Fruit fly (Drosophila melanogaster) whole organism, embryonic: ENCODE measurements around the gene Ppt1.
A peak's percentile ranks its signal among the peaks of the same experiment; 100 is the strongest.

Experiments
- Ada2b ChIP-seq: fragments of 200-800 bp; sonication (Bioruptor generic); IDR thresholded peaks from 2 replicates; pipeline ENCODE4 v1.3.6; 2022; ENCODE audit warnings: missing biosample characterization, missing genetic modification characterization
- Atf-2 ChIP-seq: fragments of 200-800 bp; sonication (Bioruptor generic); optimal IDR thresholded peaks from 2 replicates; lab custom pipeline; 2016; ENCODE audit warnings: missing biosample characterization, missing genetic modification characterization
- Bdp1 ChIP-seq: fragments of 200-800 bp; sonication (Bioruptor generic); optimal IDR thresholded peaks from 3 replicates; lab custom pipeline; 2016; ENCODE audit warnings: missing biosample characterization, missing genetic modification characterization
- CG10979 ChIP-seq: fragments of 200-800 bp; sonication (Bioruptor generic); optimal IDR thresholded peaks from 2 replicates; lab custom pipeline; 2018; ENCODE audit warnings: missing biosample characterization, mild to moderate bottlenecking, missing genetic modification characterization, moderate library complexity
- CG11247 ChIP-seq: fragments of 200-800 bp; sonication (Bioruptor generic); IDR thresholded peaks from 2 replicates; pipeline ENCODE4 v1.3.6; 2022; ENCODE audit warnings: missing biosample characterization, missing genetic modification characterization
- CG12391 ChIP-seq: fragments of 200-800 bp; sonication (Bioruptor generic); optimal IDR thresholded peaks from 3 replicates; lab custom pipeline; 2018; ENCODE audit warnings: missing biosample characterization, mild to moderate bottlenecking, missing genetic modification characterization, moderate library complexity
- CG16813 ChIP-seq: fragments of 200-800 bp; sonication (Bioruptor generic); IDR thresholded peaks from 3 replicates; pipeline ENCODE4 v1.3.6; 2022; ENCODE audit warnings: missing biosample characterization, missing genetic modification characterization; ENCODE audit not compliant: partially characterized antibody
- CG3726 ChIP-seq: fragments of 200-800 bp; sonication (Bioruptor generic); IDR thresholded peaks from 3 replicates; pipeline ENCODE4, ENCODE4 v1.3.6; 2022; ENCODE audit warnings: missing biosample characterization, missing genetic modification characterization
- CG4360 ChIP-seq: fragments of 200-800 bp; sonication (Bioruptor generic); IDR thresholded peaks from 2 replicates; pipeline ENCODE4 v1.3.6; 2022; ENCODE audit warnings: missing biosample characterization, missing genetic modification characterization
- CG4730 ChIP-seq: fragments of 200-800 bp; sonication (Bioruptor generic); IDR thresholded peaks from 2 replicates; pipeline ENCODE4 v1.3.6; 2022; ENCODE audit warnings: missing biosample characterization, missing genetic modification characterization
- CG4820 ChIP-seq: fragments of 200-800 bp; sonication (Bioruptor generic); optimal IDR thresholded peaks from 3 replicates; lab custom pipeline; 2016; ENCODE audit warnings: missing biosample characterization, missing genetic modification characterization
- CG5953 ChIP-seq: fragments of 200-800 bp; sonication (Bioruptor generic); IDR thresholded peaks from 2 replicates; pipeline ENCODE4 v1.3.6; 2022; ENCODE audit warnings: missing biosample characterization, missing genetic modification characterization
- CG6854 ChIP-seq: fragments of 200-800 bp; sonication (Bioruptor generic); optimal IDR thresholded peaks from 3 replicates; lab custom pipeline; 2017; ENCODE audit warnings: missing biosample characterization, mild to moderate bottlenecking, missing genetic modification characterization
- CG7745 ChIP-seq: fragments of 200-800 bp; sonication (Bioruptor generic); optimal IDR thresholded peaks from 2 replicates; lab custom pipeline; 2018; ENCODE audit warnings: missing biosample characterization, mild to moderate bottlenecking, missing genetic modification characterization, moderate library complexity
- CG8388 ChIP-seq: fragments of 200-800 bp; sonication (Bioruptor generic); optimal IDR thresholded peaks from 2 replicates; lab custom pipeline; 2019; ENCODE audit warnings: missing biosample characterization, mild to moderate bottlenecking, missing genetic modification characterization, moderate library complexity
- CG9437 ChIP-seq: fragments of 200-800 bp; sonication (Bioruptor generic); optimal IDR thresholded peaks from 2 replicates; lab custom pipeline; 2018; ENCODE audit warnings: missing biosample characterization, mild to moderate bottlenecking, missing genetic modification characterization
- CG9932 ChIP-seq: fragments of 200-800 bp; sonication (Bioruptor generic); IDR thresholded peaks from 2 replicates; pipeline ENCODE4 v1.3.6; 2022; ENCODE audit warnings: missing biosample characterization, missing genetic modification characterization
- Dbx ChIP-seq: fragments of 200-800 bp; sonication (Bioruptor generic); IDR thresholded peaks from 3 replicates; pipeline ENCODE4 v1.3.6; 2022; ENCODE audit warnings: missing biosample characterization, missing genetic modification characterization
- Deaf1 ChIP-seq: fragments of 200-800 bp; optimal IDR thresholded peaks from 3 replicates; lab custom pipeline; 2019; ENCODE audit warnings: missing biosample characterization, mild to moderate bottlenecking, missing genetic modification characterization, moderate library complexity
- Gsc ChIP-seq: fragments of 200-800 bp; sonication (Bioruptor generic); IDR thresholded peaks from 2 replicates; pipeline ENCODE4 v1.3.6; 2022; ENCODE audit warnings: missing biosample characterization, missing genetic modification characterization
- HmgZ ChIP-seq: fragments of 200-800 bp; sonication (Bioruptor generic); optimal IDR thresholded peaks from 2 replicates; lab custom pipeline; 2018; ENCODE audit warnings: missing biosample characterization, mild to moderate bottlenecking, missing genetic modification characterization
- Jarid2 ChIP-seq: fragments of 200-800 bp; sonication (Bioruptor generic); optimal IDR thresholded peaks from 3 replicates; lab custom pipeline; 2017; ENCODE audit warnings: mild to moderate bottlenecking, missing biosample characterization, missing genetic modification reagents, missing genetic modification characterization
- MBD-R2 ChIP-seq: fragments of 200-800 bp; sonication (Bioruptor generic); IDR thresholded peaks from 2 replicates; pipeline ENCODE4 v1.3.6; 2022; ENCODE audit warnings: missing biosample characterization, missing genetic modification characterization
- Med ChIP-seq: fragments of 200-800 bp; sonication (Bioruptor generic); peaks from one replicate; lab custom pipeline; 2016; ENCODE audit warnings: missing biosample characterization, missing genetic modification characterization, mild to moderate bottlenecking, inconsistent platforms, moderate library complexity
- NFAT ChIP-seq: fragments of 200-800 bp; sonication (Bioruptor generic); IDR thresholded peaks from 2 replicates; pipeline ENCODE4 v1.3.6; 2022; ENCODE audit warnings: missing biosample characterization, missing genetic modification characterization
- Neu2 ChIP-seq: fragments of 200-800 bp; sonication (Bioruptor generic); optimal IDR thresholded peaks from 3 replicates; lab custom pipeline; 2016; ENCODE audit warnings: missing biosample characterization, missing genetic modification characterization, borderline replicate concordance
- Optix ChIP-seq: fragments of 200-800 bp; sonication (Bioruptor generic); IDR thresholded peaks from 3 replicates; pipeline ENCODE4 v1.3.6; 2022; ENCODE audit warnings: missing biosample characterization, missing genetic modification characterization
- ac ChIP-seq: fragments of 200-800 bp; sonication (Bioruptor generic); optimal IDR thresholded peaks from 3 replicates; lab custom pipeline; 2017; ENCODE audit warnings: missing biosample characterization, mild to moderate bottlenecking, missing genetic modification characterization
- cad ChIP-seq: fragments of >200 bp; optimal IDR thresholded peaks from 2 replicates; lab custom pipeline; 2017; ENCODE audit warnings: missing biosample characterization, missing genetic modification characterization
- da ChIP-seq: fragments of 200-800 bp; sonication (Bioruptor generic); optimal IDR thresholded peaks from 2 replicates; lab custom pipeline; 2016; ENCODE audit warnings: missing biosample characterization, missing genetic modification characterization
- dimm ChIP-seq: fragments of 200-800 bp; sonication (Bioruptor generic); IDR thresholded peaks from 2 replicates; pipeline ENCODE4 v1.3.6; 2022; ENCODE audit warnings: missing biosample characterization, missing genetic modification characterization
- dm ChIP-seq: fragments of 200-800 bp; sonication (Bioruptor generic); optimal IDR thresholded peaks from 3 replicates; lab custom pipeline; 2016; ENCODE audit warnings: missing biosample characterization, missing genetic modification characterization
- dmrt11E ChIP-seq: fragments of 200-800 bp; sonication (Bioruptor generic); optimal IDR thresholded peaks from 3 replicates; lab custom pipeline; 2018; ENCODE audit warnings: missing biosample characterization, mild to moderate bottlenecking, missing genetic modification characterization, moderate library complexity
- esg ChIP-seq: fragments of 200-800 bp; sonication (Bioruptor generic); conservative IDR thresholded peaks from 2 replicates; pipeline ENCODE4 v1.3.6; 2022; ENCODE audit warnings: missing biosample characterization, missing genetic modification characterization
- exex ChIP-seq: fragments of 200-800 bp; sonication (Bioruptor generic); optimal IDR thresholded peaks from 4 replicates; lab custom pipeline; 2018; ENCODE audit warnings: missing biosample characterization, mild to moderate bottlenecking, missing genetic modification characterization, moderate library complexity
- fd102C ChIP-seq: fragments of 200-800 bp; sonication (Bioruptor generic); optimal IDR thresholded peaks from 2 replicates; lab custom pipeline; 2018; ENCODE audit warnings: missing biosample characterization, mild to moderate bottlenecking, missing genetic modification characterization, moderate library complexity
- gem ChIP-seq: fragments of 200-800 bp; sonication (Bioruptor generic); optimal IDR thresholded peaks from 2 replicates; lab custom pipeline; 2019; ENCODE audit warnings: missing biosample characterization, mild to moderate bottlenecking, missing genetic modification characterization, moderate library complexity
- hb ChIP-seq: fragments of 200-800 bp; sonication (Bioruptor generic); IDR thresholded peaks from 3 replicates; pipeline ENCODE4 v1.3.6; 2022; ENCODE audit warnings: missing biosample characterization, missing genetic modification characterization; ENCODE audit not compliant: partially characterized antibody
- hbn ChIP-seq: fragments of 200-800 bp; sonication (Bioruptor generic); IDR thresholded peaks from 2 replicates; pipeline ENCODE4 v1.3.6; 2022; ENCODE audit warnings: missing biosample characterization, missing genetic modification characterization; ENCODE audit not compliant: partially characterized antibody
- insv ChIP-seq, 2 experiments: fragments of 200-800 bp; sonication (Bioruptor generic); optimal IDR thresholded peaks; 3 replicates each; lab custom pipeline; 2016 to 2018; ENCODE audit warnings: missing biosample characterization in 2 of 2, missing genetic modification characterization in 2 of 2
- klu ChIP-seq: fragments of 200-800 bp; sonication (Bioruptor generic); IDR thresholded peaks from 2 replicates; pipeline ENCODE4 v1.3.6; 2022; ENCODE audit warnings: missing biosample characterization, missing genetic modification characterization
- lbe ChIP-seq: fragments of 200-800 bp; sonication (Bioruptor generic); optimal IDR thresholded peaks from 2 replicates; lab custom pipeline; 2016; ENCODE audit warnings: missing biosample characterization, mild to moderate bottlenecking, missing genetic modification characterization
- nmo ChIP-seq: fragments of 200-800 bp; sonication (Bioruptor generic); optimal IDR thresholded peaks from 2 replicates; lab custom pipeline; 2018; ENCODE audit warnings: missing biosample characterization, mild to moderate bottlenecking, missing genetic modification characterization, moderate library complexity
- nom ChIP-seq: fragments of 200-800 bp; sonication (Bioruptor generic); optimal IDR thresholded peaks from 2 replicates; lab custom pipeline; 2017; ENCODE audit warnings: missing biosample characterization, missing genetic modification characterization, mild to moderate bottlenecking, moderate library complexity, missing genetic modification reagents
- salm ChIP-seq: fragments of 200-800 bp; sonication (Bioruptor generic); optimal IDR thresholded peaks from 2 replicates; lab custom pipeline; 2018; ENCODE audit warnings: missing biosample characterization, mild to moderate bottlenecking, missing genetic modification characterization
- sima ChIP-seq: fragments of 200-800 bp; sonication (Bioruptor generic); optimal IDR thresholded peaks from 2 replicates; lab custom pipeline; 2016; ENCODE audit warnings: missing biosample characterization, missing genetic modification characterization
- unpg ChIP-seq: fragments of 200-800 bp; sonication (Bioruptor generic); optimal IDR thresholded peaks from 3 replicates; lab custom pipeline; 2018; ENCODE audit warnings: missing biosample characterization, mild to moderate bottlenecking, missing genetic modification characterization, moderate library complexity
- wek ChIP-seq: fragments of 200-800 bp; sonication (Bioruptor generic); optimal IDR thresholded peaks from 3 replicates; lab custom pipeline; 2018; ENCODE audit warnings: missing biosample characterization, mild to moderate bottlenecking, missing genetic modification characterization, moderate library complexity

Ppt1 gene

DNA sequence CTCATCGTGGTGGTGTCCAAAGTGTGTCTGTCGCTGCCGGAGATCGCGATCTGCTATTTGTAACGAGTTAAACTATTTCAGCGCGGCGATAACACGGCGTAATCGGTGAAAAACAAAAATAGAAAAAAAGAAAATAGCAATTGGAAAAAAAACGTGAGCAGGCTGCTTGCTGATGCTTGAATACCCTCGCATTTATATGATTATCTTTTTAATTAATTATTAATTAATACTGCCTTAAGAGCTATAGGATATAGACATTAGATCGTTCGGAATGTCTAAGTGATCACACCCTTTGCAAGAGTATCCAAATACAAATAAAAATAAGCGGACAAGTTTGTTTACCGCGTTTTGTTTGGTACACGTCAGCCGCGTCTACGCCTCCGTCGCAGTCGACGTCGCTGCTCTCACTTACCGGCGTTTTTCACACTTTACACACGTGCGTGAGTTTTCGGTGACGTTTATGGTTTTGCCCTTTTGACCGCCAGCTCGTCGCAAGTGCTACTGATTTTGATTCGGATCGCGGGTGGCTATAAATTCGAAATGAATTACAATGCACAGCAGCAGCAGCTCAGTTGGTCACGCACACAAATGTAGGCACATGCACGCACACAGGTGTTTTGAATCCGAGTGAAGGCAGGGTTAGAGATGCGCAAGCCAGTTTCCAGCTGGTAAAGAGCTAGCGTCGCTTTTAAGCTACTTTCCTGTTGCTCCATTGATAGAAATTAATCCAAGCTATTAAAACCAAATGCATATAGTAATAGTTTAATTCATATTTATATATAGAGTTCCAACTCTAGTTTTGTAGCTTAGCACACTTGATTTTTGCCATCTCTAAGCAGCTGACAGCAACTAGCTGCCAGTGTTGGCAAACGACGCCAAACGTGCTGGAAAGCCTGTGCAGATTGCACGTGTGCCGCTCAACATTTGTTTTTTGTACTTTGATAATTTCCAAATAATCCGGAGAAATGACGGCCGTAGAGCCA is 24.3 kb upstream of the Ppt1 start, which contains the start of the genes CG2004 and CG1785 (continued):
- peak; percentile 73; the same call in 1 of the 2 replicates for TF ChIP-seq hbn (GFP tag; lab: Robert Waterston, UW)
- peak in 1 of 2 experiments; percentile 60 for TF ChIP-seq insv (GFP tag; optimal IDR thresholded peaks at IDR 0.05; lab: Kevin White, UChicago)
- TF ChIP-seq da (GFP tag; lab: Kevin White, UChicago) = peak; percentile 69
- TF ChIP-seq dm (GFP tag; lab: Kevin White, UChicago) = peak; percentile 89
- TF ChIP-seq Bdp1 (GFP tag; lab: Kevin White, UChicago) = peak; percentile 83
- peak; percentile 84 for TF ChIP-seq CG10979 (tag; lab: Kevin White, UChicago)
- peak; percentile 29 for TF ChIP-seq exex
- TF ChIP-seq NFAT (GFP tag; lab: Robert Waterston, UW) = peak; percentile 88
- TF ChIP-seq unpg (GFP tag; lab: Kevin White, UChicago) = peak; percentile 89
- TF ChIP-seq cad (GFP tag; lab: Kevin White, UChicago) = no peak
- TF ChIP-seq dimm (GFP tag; lab: Robert Waterston, UW) = peak; percentile 27; the same call in 1 of the 2 replicates
- TF ChIP-seq CG4360 (GFP tag; lab: Robert Waterston, UW) = peak; percentile 35; the same call in 1 of the 2 replicates
- peak; percentile 46 for TF ChIP-seq Jarid2 (GFP tag; lab: Kevin White, UChicago)
- peak; percentile 94 for TF ChIP-seq gem (tag; lab: Kevin White, UChicago)
- peak; percentile 91 for TF ChIP-seq esg
- TF ChIP-seq fd102C = peak; percentile 68
- TF ChIP-seq klu (GFP tag; lab: Robert Waterston, UW) = peak; percentile 86
- peak; percentile 43 for TF ChIP-seq sima (GFP tag; lab: Kevin White, UChicago)
- TF ChIP-seq hb (GFP tag; lab: Robert Waterston, UW) = peak; percentile 62; the same call in 1 of the 3 replicates
- TF ChIP-seq CG8388 = peak; percentile 86
- peak; percentile 93 for TF ChIP-seq Optix (GFP tag; lab: Robert Waterston, UW)
- TF ChIP-seq Neu2 (GFP tag; lab: Kevin White, UChicago) = no peak
- TF ChIP-seq Ada2b (GFP tag; lab: Robert Waterston, UW) = peak; percentile 93
- peak; percentile 58 for TF ChIP-seq Deaf1 (tag; lab: Kevin White, UChicago)
- TF ChIP-seq dmrt11E (tag; lab: Kevin White, UChicago) = peak; percentile 89
- TF ChIP-seq CG12391 (tag; lab: Kevin White, UChicago) = peak; percentile 94
- peak; percentile 95 for TF ChIP-seq Dbx
- TF ChIP-seq CG4730 = peak; percentile 92
- TF ChIP-seq lbe = peak; percentile 80
- peak; percentile 82 for TF ChIP-seq Gsc (GFP tag; lab: Robert Waterston, UW)
- TF ChIP-seq CG11247 (GFP tag; lab: Robert Waterston, UW) = peak; percentile 93
- TF ChIP-seq Atf-2 (GFP tag; lab: Kevin White, UChicago) = peak; percentile 59
- peak; percentile 89 for TF ChIP-seq CG4820 (GFP tag; lab: Kevin White, UChicago)
- TF ChIP-seq Med (GFP tag; lab: Kevin White, UChicago) = peak; percentile 92
- peak; percentile 95 for TF ChIP-seq MBD-R2
- peak; percentile 92 for TF ChIP-seq HmgZ (tag; lab: Kevin White, UChicago)
- TF ChIP-seq CG16813 (GFP tag; lab: Robert Waterston, UW) = peak; percentile 72
- peak; percentile 85 for TF ChIP-seq ac (GFP tag; lab: Kevin White, UChicago)
- peak; percentile 65 for TF ChIP-seq nom (GFP tag; lab: Kevin White, UChicago)
- peak; percentile 65 for TF ChIP-seq salm (tag; lab: Kevin White, UChicago)
- peak; percentile 58 for TF ChIP-seq CG6854 (GFP tag; lab: Kevin White, UChicago)
- peak; percentile 6 for TF ChIP-seq wek
- TF ChIP-seq CG9932 (GFP tag; lab: Robert Waterston, UW) = peak; percentile 97
- TF ChIP-seq CG7745 (tag; lab: Kevin White, UChicago) = no peak
- TF ChIP-seq CG9437 (GFP tag; lab: Kevin White, UChicago) = peak; percentile 78
- TF ChIP-seq CG3726 (GFP tag; lab: Robert Waterston, UW) = peak; percentile 90
- peak; percentile 73 for TF ChIP-seq nmo
- peak; percentile 87 for TF ChIP-seq CG5953 (GFP tag; lab: Robert Waterston, UW)
